Fruit fly (Drosophila melanogaster) whole organism, embryonic: Measurements from ENCODE around the gene CG31360.

Source experiments
- ATbp ChIP-seq: fragments of 200-800 bp; sonication (Bioruptor generic); optimal IDR thresholded peaks from 2 replicates; lab custom pipeline; 2017; ENCODE audit warnings: missing biosample characterization, mild to moderate bottlenecking, missing genetic modification characterization, missing genetic modification reagents
- Ada2b ChIP-seq: fragments of 200-800 bp; sonication (Bioruptor generic); IDR thresholded peaks from 2 replicates; pipeline ENCODE4 v1.3.6; 2022; ENCODE audit warnings: missing biosample characterization, missing genetic modification characterization
- B-H1 ChIP-seq: fragments of 200-800 bp; sonication (Bioruptor generic); IDR thresholded peaks from 3 replicates; pipeline ENCODE4 v1.3.6; 2022; ENCODE audit warnings: missing biosample characterization, missing genetic modification characterization
- CG10431 ChIP-seq: fragments of 200-800 bp; sonication (Bioruptor generic); optimal IDR thresholded peaks from 3 replicates; lab custom pipeline; 2018; ENCODE audit warnings: missing biosample characterization, mild to moderate bottlenecking, missing genetic modification characterization
- CG11398 ChIP-seq: fragments of 200-800 bp; sonication (Bioruptor generic); optimal IDR thresholded peaks from 2 replicates; lab custom pipeline; 2016; ENCODE audit warnings: missing biosample characterization, missing genetic modification characterization
- CG12071 ChIP-seq: fragments of 200-800 bp; sonication (Bioruptor generic); optimal IDR thresholded peaks from 3 replicates; lab custom pipeline; 2018; ENCODE audit warnings: missing biosample characterization, mild to moderate bottlenecking, missing genetic modification characterization
- CG12769 ChIP-seq: fragments of 200-800 bp; sonication (Bioruptor generic); optimal IDR thresholded peaks from 2 replicates; lab custom pipeline; 2019; ENCODE audit warnings: missing biosample characterization, mild to moderate bottlenecking, missing genetic modification characterization, moderate library complexity
- CG13287 ChIP-seq: fragments of 200-800 bp; sonication (Bioruptor generic); IDR thresholded peaks from 2 replicates; pipeline ENCODE4 v1.3.6; 2022; ENCODE audit warnings: missing biosample characterization, missing genetic modification characterization; ENCODE audit not compliant: partially characterized antibody
- CG2875 ChIP-seq: fragments of 200-800 bp; sonication (Bioruptor generic); optimal IDR thresholded peaks from 2 replicates; lab custom pipeline; 2017; ENCODE audit warnings: missing biosample characterization, mild to moderate bottlenecking, missing genetic modification characterization, missing genetic modification reagents
- CG31365 ChIP-seq: fragments of 200-800 bp; sonication (Bioruptor generic); optimal IDR thresholded peaks from 2 replicates; lab custom pipeline; 2018; ENCODE audit warnings: missing biosample characterization, mild to moderate bottlenecking, missing genetic modification characterization
- CG32772 ChIP-seq: fragments of 200-800 bp; sonication (Bioruptor generic); IDR thresholded peaks from 2 replicates; pipeline ENCODE4 v1.3.6; 2022; ENCODE audit warnings: missing biosample characterization, missing genetic modification characterization
- CG34376 ChIP-seq: fragments of 200-800 bp; sonication (Bioruptor generic); optimal IDR thresholded peaks from 2 replicates; lab custom pipeline; 2018; ENCODE audit warnings: missing biosample characterization, mild to moderate bottlenecking, missing genetic modification characterization
- CG3726 ChIP-seq: fragments of 200-800 bp; sonication (Bioruptor generic); IDR thresholded peaks from 3 replicates; pipeline ENCODE4, ENCODE4 v1.3.6; 2022; ENCODE audit warnings: missing biosample characterization, missing genetic modification characterization
- CG5953 ChIP-seq: fragments of 200-800 bp; sonication (Bioruptor generic); IDR thresholded peaks from 2 replicates; pipeline ENCODE4 v1.3.6; 2022; ENCODE audit warnings: missing biosample characterization, missing genetic modification characterization
- CG6175 ChIP-seq: fragments of 200-800 bp; sonication (Bioruptor generic); IDR thresholded peaks from 3 replicates; pipeline ENCODE4 v1.3.6; 2022; ENCODE audit warnings: missing biosample characterization, missing genetic modification characterization
- CG6683 ChIP-seq: fragments of 200-800 bp; sonication (Bioruptor generic); optimal IDR thresholded peaks from 2 replicates; lab custom pipeline; 2017; ENCODE audit warnings: missing biosample characterization, mild to moderate bottlenecking, missing genetic modification characterization, missing genetic modification reagents
- CG7786 ChIP-seq: fragments of 200-800 bp; sonication (Bioruptor generic); optimal IDR thresholded peaks from 2 replicates; lab custom pipeline; 2016; ENCODE audit warnings: missing biosample characterization, missing genetic modification characterization
- CG8944 ChIP-seq: fragments of 200-800 bp; sonication (Bioruptor generic); optimal IDR thresholded peaks from 3 replicates; lab custom pipeline; 2016; ENCODE audit warnings: missing biosample characterization, missing genetic modification characterization
- CG9876 ChIP-seq: fragments of 200-800 bp; sonication (Bioruptor generic); optimal IDR thresholded peaks from 2 replicates; lab custom pipeline; 2016; ENCODE audit warnings: missing biosample characterization, missing genetic modification characterization
- Drgx ChIP-seq: fragments of 200-800 bp; sonication (Bioruptor generic); IDR thresholded peaks from 2 replicates; pipeline ENCODE4 v1.3.6; 2022; ENCODE audit warnings: missing biosample characterization, missing genetic modification characterization
- Eip74EF ChIP-seq, 2 experiments: fragments of 200-800 bp in 1 of 2; fragments of >200 bp in 1 of 2; sonication (Bioruptor generic) in 1 of 2; optimal IDR thresholded peaks; 2 replicates each; lab custom pipeline; 2017 to 2019; ENCODE audit warnings: missing biosample characterization in 2 of 2, missing genetic modification characterization in 2 of 2, mild to moderate bottlenecking in 1 of 2, moderate library complexity in 1 of 2
- HLH3B ChIP-seq: fragments of 200-800 bp; sonication (Bioruptor generic); IDR thresholded peaks from 2 replicates; pipeline ENCODE4 v1.3.6; 2022; ENCODE audit warnings: missing biosample characterization, missing genetic modification characterization
- HmgZ ChIP-seq: fragments of 200-800 bp; sonication (Bioruptor generic); optimal IDR thresholded peaks from 2 replicates; lab custom pipeline; 2018; ENCODE audit warnings: missing biosample characterization, mild to moderate bottlenecking, missing genetic modification characterization
- Hr3 ChIP-seq: fragments of 200-800 bp; sonication (Bioruptor generic); optimal IDR thresholded peaks from 3 replicates; lab custom pipeline; 2016; ENCODE audit warnings: missing biosample characterization, missing genetic modification characterization
- Mad ChIP-seq: fragments of 200-800 bp; sonication (Bioruptor generic); optimal IDR thresholded peaks from 2 replicates; lab custom pipeline; 2016; ENCODE audit warnings: missing biosample characterization, missing genetic modification characterization
- Mes4 ChIP-seq: fragments of 200-800 bp; sonication (Bioruptor generic); optimal IDR thresholded peaks from 2 replicates; lab custom pipeline; 2016; ENCODE audit warnings: missing biosample characterization, missing genetic modification characterization
- Nf-YA ChIP-seq: fragments of 200-800 bp; sonication (Bioruptor generic); IDR thresholded peaks from 2 replicates; pipeline ENCODE4 v1.3.6; 2022; ENCODE audit warnings: missing biosample characterization, missing genetic modification characterization
- Opbp ChIP-seq: fragments of 200-800 bp; sonication (Bioruptor generic); IDR thresholded peaks from 3 replicates; pipeline ENCODE4 v1.3.6; 2022; ENCODE audit warnings: missing biosample characterization, missing genetic modification characterization; ENCODE audit not compliant: partially characterized antibody
- Ravus ChIP-seq: fragments of 200-800 bp; sonication (Bioruptor generic); IDR thresholded peaks from 2 replicates; pipeline ENCODE4 v1.3.6; 2022; ENCODE audit warnings: missing biosample characterization, missing genetic modification characterization
- Usf ChIP-seq: fragments of 200-800 bp; sonication (Bioruptor generic); optimal IDR thresholded peaks from 2 replicates; lab custom pipeline; 2017; ENCODE audit warnings: missing genotype, missing biosample characterization, missing genetic modification characterization
- Vsx1 ChIP-seq: fragments of 200-800 bp; sonication (Bioruptor generic); optimal IDR thresholded peaks from 2 replicates; lab custom pipeline; 2017; ENCODE audit warnings: missing biosample characterization, mild to moderate bottlenecking, missing genetic modification characterization, missing genetic modification reagents
- Xrp1 ChIP-seq: fragments of 200-800 bp; sonication (Bioruptor generic); IDR thresholded peaks from 2 replicates; pipeline ENCODE4 v1.3.6; 2022; ENCODE audit warnings: missing biosample characterization, missing genetic modification characterization
- ab ChIP-seq: fragments of 200-800 bp; sonication (Bioruptor generic); optimal IDR thresholded peaks from 2 replicates; lab custom pipeline; 2016; ENCODE audit warnings: missing biosample characterization, missing genetic modification characterization
- disco-r ChIP-seq: fragments of 200-800 bp; sonication (Bioruptor generic); optimal IDR thresholded peaks from 2 replicates; lab custom pipeline; 2016; ENCODE audit warnings: missing biosample characterization, missing genetic modification characterization
- esg ChIP-seq: fragments of 200-800 bp; sonication (Bioruptor generic); conservative IDR thresholded peaks from 2 replicates; pipeline ENCODE4 v1.3.6; 2022; ENCODE audit warnings: missing biosample characterization, missing genetic modification characterization
- ftz-f1 ChIP-seq: fragments of 200-800 bp; sonication (Bioruptor generic); optimal IDR thresholded peaks from 2 replicates; lab custom pipeline; 2016; ENCODE audit warnings: missing biosample characterization, missing genetic modification characterization
- fu2 ChIP-seq: fragments of 200-800 bp; sonication (Bioruptor generic); optimal IDR thresholded peaks from 2 replicates; lab custom pipeline; 2016; ENCODE audit warnings: missing biosample characterization, missing genetic modification characterization
- grau ChIP-seq: fragments of 200-800 bp; optimal IDR thresholded peaks from 3 replicates; lab custom pipeline; 2019; ENCODE audit warnings: missing biosample characterization, mild to moderate bottlenecking, missing genetic modification characterization, moderate library complexity
- gsb-n ChIP-seq: fragments of 200-800 bp; sonication (Bioruptor generic); optimal IDR thresholded peaks from 3 replicates; lab custom pipeline; 2018; ENCODE audit warnings: missing biosample characterization, mild to moderate bottlenecking, missing genetic modification characterization
- ham ChIP-seq: fragments of 200-800 bp; sonication (Bioruptor generic); IDR thresholded peaks from 2 replicates; pipeline ENCODE4 v1.3.6; 2022; ENCODE audit warnings: missing biosample characterization, missing genetic modification characterization
- kah ChIP-seq: fragments of 200-800 bp; sonication (Bioruptor generic); optimal IDR thresholded peaks from 2 replicates; lab custom pipeline; 2018; ENCODE audit warnings: missing biosample characterization, mild to moderate bottlenecking, missing genetic modification characterization
- mam ChIP-seq: fragments of 200-800 bp; sonication (Bioruptor generic); optimal IDR thresholded peaks from 3 replicates; lab custom pipeline; 2016; ENCODE audit warnings: missing biosample characterization, missing genetic modification characterization
- otp ChIP-seq: fragments of 200-800 bp; sonication (Bioruptor generic); IDR thresholded peaks from 3 replicates; pipeline ENCODE4, ENCODE4 v1.3.6; 2022; ENCODE audit warnings: missing biosample characterization, missing genetic modification characterization
- pho ChIP-seq: fragments of 200-800 bp; sonication (Bioruptor generic); optimal IDR thresholded peaks from 2 replicates; lab custom pipeline; 2016; ENCODE audit warnings: missing biosample characterization, missing genetic modification characterization
- pum ChIP-seq: fragments of 200-800 bp; sonication (Bioruptor generic); optimal IDR thresholded peaks from 2 replicates; lab custom pipeline; 2016; ENCODE audit warnings: missing biosample characterization, missing genetic modification characterization
- pzg ChIP-seq: fragments of 200-800 bp; sonication (Bioruptor generic); optimal IDR thresholded peaks from 3 replicates; lab custom pipeline; 2018; ENCODE audit warnings: missing biosample characterization, mild to moderate bottlenecking, missing genetic modification characterization, moderate library complexity
- ro ChIP-seq: fragments of 200-800 bp; sonication (Bioruptor generic); IDR thresholded peaks from 2 replicates; pipeline ENCODE4 v1.3.6; 2022; ENCODE audit warnings: missing biosample characterization, missing genetic modification characterization
- sens ChIP-seq: fragments of 200-800 bp; sonication (Bioruptor generic); peaks from one replicate; lab custom pipeline; 2016; ENCODE audit warnings: missing biosample characterization, missing genetic modification characterization
- sna ChIP-seq: fragments of 200-800 bp; sonication (Bioruptor generic); IDR thresholded peaks from 2 replicates; pipeline ENCODE4 v1.3.6; 2022; ENCODE audit warnings: missing biosample characterization, missing genetic modification characterization; ENCODE audit not compliant: partially characterized antibody
- tgo ChIP-seq: fragments of 200-800 bp; sonication (Bioruptor generic); IDR thresholded peaks from 3 replicates; pipeline ENCODE4 v1.3.6; 2022; ENCODE audit warnings: missing biosample characterization, missing genetic modification characterization
- wdn ChIP-seq: fragments of 200-800 bp; sonication (Bioruptor generic); IDR thresholded peaks from 2 replicates; pipeline ENCODE4 v1.3.6; 2022; ENCODE audit warnings: missing biosample characterization, missing genetic modification characterization

The CG31360 gene

DNA sequence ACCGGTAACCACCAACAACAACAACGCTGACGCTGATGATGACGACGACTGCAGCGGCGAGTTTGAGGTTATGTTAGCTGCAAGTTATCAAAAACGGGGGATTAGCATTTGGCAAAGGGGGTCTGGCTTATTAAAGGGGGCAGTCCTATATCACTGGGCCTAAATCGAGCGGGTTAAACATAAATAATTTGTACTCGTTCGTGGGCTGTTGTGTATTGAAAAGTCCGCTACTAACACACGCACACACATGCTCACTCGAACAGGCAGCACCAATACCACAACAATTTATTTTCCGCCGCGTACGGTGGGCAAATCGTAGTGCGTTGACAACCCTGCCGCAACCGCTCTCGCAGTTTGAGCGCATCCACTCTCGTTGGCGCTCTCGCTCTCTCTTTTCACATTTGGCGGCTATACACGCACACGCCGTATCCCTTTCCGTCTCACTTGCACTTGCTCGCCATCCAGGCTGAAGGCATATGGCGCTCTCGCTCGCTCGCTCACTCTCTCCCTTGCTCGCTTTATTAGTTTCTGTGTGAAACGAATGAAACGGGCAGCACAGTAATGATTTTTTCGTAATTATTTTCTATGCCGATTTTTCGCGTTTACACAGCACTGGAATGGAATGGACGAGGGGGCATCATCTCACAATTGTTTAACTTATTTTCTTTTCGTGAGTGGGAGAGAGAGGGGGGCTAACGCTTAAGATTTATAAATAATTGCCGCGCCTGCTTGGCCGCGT lies 32.1 kb downstream of the CG31360 start (continued):
- TF ChIP-seq HmgZ (tag; lab: Kevin White, UChicago) (peak; percentile 64), otp (GFP tag; lab: Robert Waterston, UW) (no peak), Hr3 (GFP tag; lab: Kevin White, UChicago) (no peak), Mes4 (GFP tag; lab: Kevin White, UChicago) (peak; percentile 6), ro (GFP tag; lab: Robert Waterston, UW) (no peak), disco-r (GFP tag; lab: Kevin White, UChicago) (no peak), CG2875 (GFP tag; lab: Kevin White, UChicago) (no peak), pum (GFP tag; lab: Kevin White, UChicago) (no peak), HLH3B (GFP tag; lab: Robert Waterston, UW) (no peak), Ravus (no peak), CG11398 (GFP tag; lab: Kevin White, UChicago) (no peak), CG31365 (tag; lab: Kevin White, UChicago) (no peak), CG6683 (GFP tag; lab: Kevin White, UChicago) (no peak), CG5953 (no peak), CG34376 (GFP tag; lab: Kevin White, UChicago) (peak; percentile 76), B-H1 (no peak), CG7786 (GFP tag; lab: Kevin White, UChicago) (peak; percentile 7), fu2 (GFP tag; lab: Kevin White, UChicago) (peak; percentile 27), CG32772 (no peak), Usf (no peak), Drgx (no peak), mam (no peak), CG8944 (no peak), sna (GFP tag; lab: Robert Waterston, UW) (no peak), Mad (GFP tag; lab: Kevin White, UChicago) (no peak), CG10431 (GFP tag; lab: Kevin White, UChicago) (no peak), ATbp (GFP tag; lab: Kevin White, UChicago) (no peak), CG13287 (GFP tag; lab: Robert Waterston, UW) (no peak), pho (GFP tag; lab: Kevin White, UChicago) (peak; percentile 17), tgo (GFP tag; lab: Robert Waterston, UW) (no peak), pzg (GFP tag; lab: Kevin White, UChicago) (peak; percentile 36), CG12769 (peak; percentile 91), Ada2b (GFP tag; lab: Robert Waterston, UW) (no peak), CG3726 (GFP tag; lab: Robert Waterston, UW) (no peak), Opbp (no peak), Eip74EF (GFP tag; optimal IDR thresholded peaks at IDR 0.05; lab: Kevin White, UChicago) (peak in 1 of 2 experiments; percentile 15), wdn (no peak), gsb-n (tag; lab: Kevin White, UChicago) (peak; percentile 68), kah (GFP tag; lab: Kevin White, UChicago) (peak; percentile 43), ham (no peak), ftz-f1 (GFP tag; lab: Kevin White, UChicago) (peak; percentile 77), grau (peak; percentile 31), CG9876 (GFP tag; lab: Kevin White, UChicago) (no peak), sens (GFP tag; lab: Kevin White, UChicago) (peak; percentile 79), Nf-YA (GFP tag; lab: Robert Waterston, UW) (no peak), CG12071 (peak; percentile 39), esg (GFP tag; lab: Robert Waterston, UW) (no peak), CG6175 (GFP tag; lab: Robert Waterston, UW) (no peak), Vsx1 (GFP tag; lab: Kevin White, UChicago) (no peak), ab (no peak), Xrp1 (no peak)
